Worm (Caenorhabditis elegans): ENCODE data around the gene cyk-3.

The cyk-3 gene

DNA sequence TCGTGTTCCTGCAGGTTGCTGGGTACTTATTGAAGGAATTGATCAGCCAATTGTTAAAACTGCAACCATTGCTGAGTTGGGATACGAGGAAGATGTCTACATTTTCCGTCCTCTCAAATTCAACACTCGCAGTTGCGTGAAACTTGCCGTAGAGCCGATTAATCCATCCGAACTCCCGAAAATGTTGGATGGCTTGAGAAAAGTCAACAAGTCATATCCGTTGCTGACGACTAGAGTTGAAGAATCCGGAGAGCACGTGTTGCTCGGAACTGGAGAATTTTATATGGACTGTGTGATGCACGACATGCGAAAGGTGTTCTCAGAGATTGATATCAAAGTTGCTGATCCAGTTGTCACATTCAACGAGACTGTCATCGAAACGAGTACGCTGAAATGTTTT is 8.6 kb upstream of the cyk-3 start:
- TF ChIP-seq unc-120 (tag; optimal IDR thresholded peaks at IDR 0.05; ENCODE audit: poor library complexity, severe bottlenecking) (no peak), nhr-2 (tag; optimal IDR thresholded peaks at IDR 0.05) (no peak), tbx-8 (GFP tag; optimal IDR thresholded peaks at IDR 0.05) (no peak), unc-39 (tag; optimal IDR thresholded peaks at IDR 0.05) (no peak), pha-4 (tag; optimal IDR thresholded peaks at IDR 0.05) (no peak), M03D4.4 (tag; optimal IDR thresholded peaks at IDR 0.05) (no peak), elt-3 (tag; optimal IDR thresholded peaks at IDR 0.05) (no peak)

DNA sequence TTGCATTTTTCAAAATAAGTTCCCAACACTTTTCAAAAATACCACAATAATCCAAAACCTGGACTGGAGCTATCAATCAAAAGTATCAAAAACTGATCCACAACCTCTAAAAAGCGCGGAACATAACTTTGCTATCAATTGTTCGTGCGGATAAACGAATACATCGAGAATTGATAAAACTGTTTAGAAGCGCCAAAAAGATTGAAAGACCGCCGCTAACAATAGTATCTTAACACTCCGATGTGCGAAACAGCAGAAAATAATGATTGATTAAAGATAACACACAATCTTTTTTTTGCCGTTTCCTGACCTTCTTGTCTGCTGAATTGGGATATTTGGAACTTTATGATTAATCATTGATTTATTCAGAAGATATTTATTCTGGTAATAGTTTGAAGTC is 8.5 kb downstream of the cyk-3 start, which contains the start of gene tbx-7:
tbx-7 (minus strand) TSS at position 101 of the 400 bp plus-strand sequence.
- no peak for TF ChIP-seq unc-39 (tag; optimal IDR thresholded peaks at IDR 0.05)
- TF ChIP-seq bed-3 (GFP tag; optimal IDR thresholded peaks at IDR 0.05), result no peak
- no peak for TF ChIP-seq unc-62 (GFP tag; optimal IDR thresholded peaks at IDR 0.05)
- no peak for TF ChIP-seq blmp-1 (tag; optimal IDR thresholded peaks at IDR 0.05)
- no peak for TF ChIP-seq nhr-28 (tag; optimal IDR thresholded peaks at IDR 0.05)
- TF ChIP-seq elt-3 (tag; optimal IDR thresholded peaks at IDR 0.05), result no peak
- TF ChIP-seq flh-1 (GFP tag; optimal IDR thresholded peaks at IDR 0.05), result no peak
- no peak for TF ChIP-seq ceh-43 (GFP tag; optimal IDR thresholded peaks at IDR 0.05)
- no peak for TF ChIP-seq ztf-11 (tag; optimal IDR thresholded peaks at IDR 0.05)
- TF ChIP-seq tbx-8 (GFP tag; optimal IDR thresholded peaks at IDR 0.05), result no peak
- no peak for TF ChIP-seq nhr-76 (tag; optimal IDR thresholded peaks at IDR 0.05)
- no peak for TF ChIP-seq sem-2 (GFP tag; optimal IDR thresholded peaks at IDR 0.05)
- TF ChIP-seq ces-1 (GFP tag; optimal IDR thresholded peaks at IDR 0.05), result no peak
- TF ChIP-seq hlh-1 (tag; optimal IDR thresholded peaks at IDR 0.05), result no peak
- no peak for TF ChIP-seq sptf-1 (tag; optimal IDR thresholded peaks at IDR 0.05)
- TF ChIP-seq lin-32 (GFP tag; optimal IDR thresholded peaks at IDR 0.05), result no peak
- no peak for TF ChIP-seq unc-120 (tag; optimal IDR thresholded peaks at IDR 0.05; ENCODE audit: poor library complexity, severe bottlenecking)
- TF ChIP-seq nhr-2 (tag; optimal IDR thresholded peaks at IDR 0.05), result no peak

DNA sequence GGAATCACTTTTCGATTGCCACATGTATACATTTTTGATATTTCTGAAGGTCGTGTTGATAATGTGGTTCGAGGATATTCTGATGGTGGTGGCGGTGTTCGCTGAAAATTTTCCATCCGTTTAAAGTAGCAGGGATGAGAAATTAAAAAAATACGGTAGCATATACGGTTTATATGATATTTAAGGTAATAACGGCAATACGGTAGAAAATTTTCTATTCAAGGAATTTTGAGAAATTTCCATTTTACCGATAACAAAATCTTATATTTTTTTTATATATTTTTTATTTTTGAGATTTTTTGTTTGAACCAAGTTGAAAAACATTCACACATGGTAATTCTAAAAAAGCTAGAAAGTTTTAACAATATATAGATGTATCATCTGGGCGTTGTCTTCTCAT is 10.5 kb downstream of the cyk-3 start, which contains the start of gene ZK328.6:
ZK328.6 (minus strand) TSS at position 101 of the 400 bp plus-strand sequence.
- TF ChIP-seq lin-32 (GFP tag; optimal IDR thresholded peaks at IDR 0.05), result no peak
- TF ChIP-seq mls-2 (tag; optimal IDR thresholded peaks at IDR 0.05), result no peak
- no peak for TF ChIP-seq ztf-11 (tag; optimal IDR thresholded peaks at IDR 0.05)
- no peak for TF ChIP-seq nhr-28 (tag; optimal IDR thresholded peaks at IDR 0.05)
- no peak for TF ChIP-seq mab-5 (tag; optimal IDR thresholded peaks at IDR 0.05)
- TF ChIP-seq unc-39 (tag; optimal IDR thresholded peaks at IDR 0.05), result no peak
- no peak for TF ChIP-seq M03D4.4 (tag; optimal IDR thresholded peaks at IDR 0.05)
- no peak for TF ChIP-seq elt-3 (tag; optimal IDR thresholded peaks at IDR 0.05)
- TF ChIP-seq bed-3 (GFP tag; optimal IDR thresholded peaks at IDR 0.05), result no peak
- TF ChIP-seq blmp-1 (tag; optimal IDR thresholded peaks at IDR 0.05), result no peak
- TF ChIP-seq unc-120 (tag; optimal IDR thresholded peaks at IDR 0.05; ENCODE audit: poor library complexity, severe bottlenecking), result no peak
- no peak for TF ChIP-seq ceh-83 (GFP tag; optimal IDR thresholded peaks at IDR 0.05)
- no peak for TF ChIP-seq sem-2 (GFP tag; optimal IDR thresholded peaks at IDR 0.05)
- TF ChIP-seq zip-8 (tag; optimal IDR thresholded peaks at IDR 0.05), result no peak
- no peak for TF ChIP-seq drap-1 (GFP tag; optimal IDR thresholded peaks at IDR 0.05)
- TF ChIP-seq ham-2 (GFP tag; optimal IDR thresholded peaks at IDR 0.05), result no peak
- no peak for TF ChIP-seq lin-13 (tag; optimal IDR thresholded peaks at IDR 0.05)
- TF ChIP-seq pha-4 (tag; optimal IDR thresholded peaks at IDR 0.05), result no peak
- TF ChIP-seq nhr-76 (tag; optimal IDR thresholded peaks at IDR 0.05), result no peak

DNA sequence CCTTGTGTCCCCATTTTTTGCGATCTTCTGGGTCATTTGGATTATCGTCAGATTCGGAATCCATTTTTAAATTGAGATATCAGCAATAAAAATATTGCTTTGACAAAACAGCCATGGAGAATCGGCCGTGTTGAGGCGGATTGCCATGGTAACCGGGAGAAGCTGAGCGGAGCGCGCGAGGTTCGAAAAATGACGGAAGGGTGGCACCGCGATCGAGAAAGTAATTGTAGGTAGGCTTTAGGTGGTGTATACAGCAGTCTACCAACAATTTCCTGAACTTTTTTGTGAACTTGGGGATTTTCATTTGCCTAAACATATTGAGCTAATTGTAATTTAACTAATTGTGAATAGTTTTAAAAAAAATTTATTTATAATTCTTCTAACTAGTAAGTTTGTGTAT is 19.4 kb downstream of the cyk-3 start, which contains the start of gene ift-139:
ift-139 (minus strand) TSS at position 101 of the 400 bp plus-strand sequence.
- TF ChIP-seq zip-8 (tag; optimal IDR thresholded peaks at IDR 0.05) (no peak), elt-1 (tag; optimal IDR thresholded peaks at IDR 0.05; ENCODE audit: borderline replicate concordance, insufficient read depth) (no peak), nhr-12 (tag; optimal IDR thresholded peaks at IDR 0.05) (no peak), snpc-4 (tag; optimal IDR thresholded peaks at IDR 0.05) (no peak), drap-1 (GFP tag; optimal IDR thresholded peaks at IDR 0.05) (no peak), elt-3 (tag; optimal IDR thresholded peaks at IDR 0.05) (no peak), ces-1 (GFP tag; optimal IDR thresholded peaks at IDR 0.05) (no peak), pha-4 (tag; optimal IDR thresholded peaks at IDR 0.05) (no peak), nhr-28 (tag; optimal IDR thresholded peaks at IDR 0.05) (no peak), cnd-1 (tag; optimal IDR thresholded peaks at IDR 0.05) (no peak), ceh-43 (GFP tag; optimal IDR thresholded peaks at IDR 0.05) (no peak), hlh-1 (tag; optimal IDR thresholded peaks at IDR 0.05) (no peak), mls-2 (tag; optimal IDR thresholded peaks at IDR 0.05) (no peak)

DNA sequence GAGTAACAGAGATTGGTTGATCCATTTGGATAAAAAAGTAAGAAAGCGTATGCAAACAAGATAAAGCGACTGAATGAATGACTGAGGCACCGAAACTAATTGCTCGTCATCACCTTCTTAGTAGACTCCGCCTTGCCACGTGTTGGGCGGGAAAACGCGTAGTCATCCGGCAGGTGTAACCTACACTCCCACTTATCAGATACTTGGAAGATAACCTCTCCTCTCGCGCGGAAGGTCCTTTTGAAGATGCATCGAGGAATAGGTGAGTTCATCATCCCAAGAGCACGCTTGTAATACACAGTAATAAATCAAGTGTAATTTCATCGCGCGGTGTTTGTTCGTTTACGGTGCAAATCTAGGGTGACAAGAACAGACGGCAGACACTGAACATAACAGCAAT is 26.9 kb downstream of the cyk-3 start, which contains the start of gene tbx-11:
tbx-11 (minus strand) TSS at position 101 of the 400 bp plus-strand sequence.
- no peak for TF ChIP-seq lin-32 (GFP tag; optimal IDR thresholded peaks at IDR 0.05)
- TF ChIP-seq nhr-2 (tag; optimal IDR thresholded peaks at IDR 0.05), result peak; percentile 29
